Fruit fly (Drosophila melanogaster) whole organism, embryonic: ENCODE results near the gene SdhC.
A peak's percentile ranks its signal among the peaks of the same experiment; 100 is the strongest.

ENCODE experiments used
- Awh ChIP-seq: fragments of 200-800 bp; sonication (Bioruptor generic); IDR thresholded peaks from 2 replicates; pipeline ENCODE4, ENCODE4 v1.3.6; 2022; ENCODE audit warnings: missing biosample characterization, missing genetic modification characterization
- CG14050 ChIP-seq: fragments of 200-800 bp; sonication (Bioruptor generic); IDR thresholded peaks from 3 replicates; pipeline ENCODE4 v1.3.6; 2022; ENCODE audit warnings: missing biosample characterization, missing genetic modification characterization
- CG15601 ChIP-seq: fragments of 200-800 bp; sonication (Bioruptor generic); optimal IDR thresholded peaks from 3 replicates; lab custom pipeline; 2019; ENCODE audit warnings: missing biosample characterization, mild to moderate bottlenecking, missing genetic modification characterization, moderate library complexity
- CG16779 ChIP-seq: fragments of 200-800 bp; sonication (Bioruptor generic); IDR thresholded peaks from 2 replicates; pipeline ENCODE4 v1.3.6; 2022; ENCODE audit warnings: missing biosample characterization, missing genetic modification characterization
- CG17186 ChIP-seq: fragments of 200-800 bp; sonication (Bioruptor generic); optimal IDR thresholded peaks from 3 replicates; lab custom pipeline; 2017; ENCODE audit warnings: missing biosample characterization, missing genetic modification reagents, missing genetic modification characterization
- CG17912 ChIP-seq: fragments of 200-800 bp; sonication (Bioruptor generic); optimal IDR thresholded peaks from 2 replicates; lab custom pipeline; 2018; ENCODE audit warnings: missing biosample characterization, mild to moderate bottlenecking, missing genetic modification characterization
- CG31441 ChIP-seq: fragments of 200-800 bp; sonication (Bioruptor generic); IDR thresholded peaks from 2 replicates; pipeline ENCODE4 v1.3.6; 2022; ENCODE audit warnings: missing biosample characterization, missing genetic modification characterization
- CG3281 ChIP-seq: fragments of 200-800 bp; sonication (Bioruptor generic); optimal IDR thresholded peaks from 3 replicates; lab custom pipeline; 2017; ENCODE audit warnings: missing biosample characterization, mild to moderate bottlenecking, missing genetic modification characterization
- CG4360 ChIP-seq: fragments of 200-800 bp; sonication (Bioruptor generic); IDR thresholded peaks from 2 replicates; pipeline ENCODE4 v1.3.6; 2022; ENCODE audit warnings: missing biosample characterization, missing genetic modification characterization
- CG5180 ChIP-seq: fragments of 200-800 bp; sonication (Bioruptor generic); optimal IDR thresholded peaks from 3 replicates; lab custom pipeline; 2017; ENCODE audit warnings: missing biosample characterization, missing genetic modification characterization, mild to moderate bottlenecking, moderate library complexity, missing genetic modification reagents
- CG6791 ChIP-seq: fragments of 200-800 bp; sonication (Bioruptor generic); IDR thresholded peaks from 3 replicates; pipeline ENCODE4 v1.3.6; 2022; ENCODE audit warnings: missing biosample characterization, missing genetic modification characterization; ENCODE audit not compliant: partially characterized antibody
- CG6813 ChIP-seq: fragments of 200-800 bp; sonication (Bioruptor generic); optimal IDR thresholded peaks from 2 replicates; lab custom pipeline; 2017; ENCODE audit warnings: missing biosample characterization, missing genetic modification characterization, mild to moderate bottlenecking, moderate library complexity, missing genetic modification reagents
- CG7839 ChIP-seq: fragments of 200-800 bp; sonication (Bioruptor generic); optimal IDR thresholded peaks from 3 replicates; lab custom pipeline; 2018; ENCODE audit warnings: missing biosample characterization, mild to moderate bottlenecking, missing genetic modification characterization, moderate library complexity
- CG8089 ChIP-seq: fragments of 200-800 bp; sonication (Bioruptor generic); optimal IDR thresholded peaks from 3 replicates; lab custom pipeline; 2016; ENCODE audit warnings: missing biosample characterization, missing genetic modification characterization
- CG8359 ChIP-seq: fragments of 200-800 bp; sonication (Bioruptor generic); optimal IDR thresholded peaks from 2 replicates; lab custom pipeline; 2017; ENCODE audit warnings: missing biosample characterization, mild to moderate bottlenecking, missing genetic modification characterization, borderline replicate concordance
- CG8388 ChIP-seq: fragments of 200-800 bp; sonication (Bioruptor generic); optimal IDR thresholded peaks from 2 replicates; lab custom pipeline; 2019; ENCODE audit warnings: missing biosample characterization, mild to moderate bottlenecking, missing genetic modification characterization, moderate library complexity
- CG8924 ChIP-seq: fragments of 200-800 bp; optimal IDR thresholded peaks from 3 replicates; lab custom pipeline; 2019; ENCODE audit warnings: missing biosample characterization, mild to moderate bottlenecking, missing genetic modification characterization, moderate library complexity
- CG9797 ChIP-seq: fragments of 200-800 bp; sonication (Bioruptor generic); optimal IDR thresholded peaks from 3 replicates; lab custom pipeline; 2018; ENCODE audit warnings: missing biosample characterization, mild to moderate bottlenecking, missing genetic modification characterization
- CHES-1-like ChIP-seq: fragments of 200-800 bp; sonication (Bioruptor generic); optimal IDR thresholded peaks from 2 replicates; lab custom pipeline; 2016; ENCODE audit warnings: missing biosample characterization, missing genetic modification characterization
- CoRest ChIP-seq: fragments of 200-800 bp; sonication (Bioruptor generic); optimal IDR thresholded peaks from 3 replicates; lab custom pipeline; 2018; ENCODE audit warnings: missing biosample characterization, mild to moderate bottlenecking, missing genetic modification characterization, moderate library complexity
- D19A ChIP-seq: fragments of 200-800 bp; optimal IDR thresholded peaks from 3 replicates; lab custom pipeline; 2019; ENCODE audit warnings: missing biosample characterization, mild to moderate bottlenecking, missing genetic modification characterization, moderate library complexity
- Dad ChIP-seq: fragments of 200-800 bp; sonication (Bioruptor generic); optimal IDR thresholded peaks from 3 replicates; lab custom pipeline; 2016; ENCODE audit warnings: missing biosample characterization, missing genetic modification characterization
- Dek ChIP-seq: fragments of 200-800 bp; sonication (Bioruptor generic); optimal IDR thresholded peaks from 3 replicates; lab custom pipeline; 2019; ENCODE audit warnings: missing biosample characterization, mild to moderate bottlenecking, missing genetic modification characterization, moderate library complexity
- Doc2 ChIP-seq: fragments of 200-800 bp; sonication (Bioruptor generic); IDR thresholded peaks from 2 replicates; pipeline ENCODE4 v1.3.6; 2022; ENCODE audit warnings: missing biosample characterization, missing genetic modification characterization
- Dp ChIP-seq: fragments of 200-800 bp; sonication (Bioruptor generic); optimal IDR thresholded peaks from 2 replicates; lab custom pipeline; 2018; ENCODE audit warnings: missing biosample characterization, mild to moderate bottlenecking, missing genetic modification characterization, moderate library complexity
- ERR ChIP-seq: fragments of 200-800 bp; sonication (Bioruptor generic); optimal IDR thresholded peaks from 2 replicates; lab custom pipeline; 2016; ENCODE audit warnings: missing biosample characterization, missing genetic modification characterization
- Elba2 ChIP-seq: fragments of 200-800 bp; sonication (Bioruptor generic); optimal IDR thresholded peaks from 3 replicates; lab custom pipeline; 2016; ENCODE audit warnings: missing biosample characterization, missing genetic modification characterization
- HHEX ChIP-seq: fragments of 200-800 bp; sonication (Bioruptor generic); optimal IDR thresholded peaks from 3 replicates; lab custom pipeline; 2017; ENCODE audit warnings: missing biosample characterization, mild to moderate bottlenecking, missing genetic modification characterization, missing genetic modification reagents
- HLH4C ChIP-seq: fragments of 200-800 bp; sonication (Bioruptor generic); IDR thresholded peaks from 3 replicates; pipeline ENCODE4 v1.3.6; 2022; ENCODE audit warnings: missing biosample characterization, missing genetic modification characterization; ENCODE audit not compliant: partially characterized antibody
- Hmx ChIP-seq: fragments of 200-800 bp; sonication (Bioruptor generic); optimal IDR thresholded peaks from 2 replicates; lab custom pipeline; 2016; ENCODE audit warnings: missing biosample characterization, missing genetic modification characterization
- Hr78 ChIP-seq, 2 experiments: fragments of 200-800 bp in 1 of 2; fragments of >200 bp in 1 of 2; sonication (Bioruptor generic) in 1 of 2; optimal IDR thresholded peaks; 2 replicates each; lab custom pipeline; 2017 to 2019; ENCODE audit warnings: missing biosample characterization in 2 of 2, missing genetic modification characterization in 2 of 2, mild to moderate bottlenecking in 1 of 2, moderate library complexity in 1 of 2
- NC2β ChIP-seq: fragments of 200-800 bp; sonication (Bioruptor generic); optimal IDR thresholded peaks from 2 replicates; lab custom pipeline; 2016; ENCODE audit warnings: missing biosample characterization, missing genetic modification characterization
- NK7.1 ChIP-seq: fragments of 200-800 bp; sonication (Bioruptor generic); optimal IDR thresholded peaks from 3 replicates; lab custom pipeline; 2016; ENCODE audit warnings: missing biosample characterization, missing genetic modification characterization
- Nf-YC ChIP-seq: fragments of 200-800 bp; optimal IDR thresholded peaks from 3 replicates; lab custom pipeline; 2019; ENCODE audit warnings: missing biosample characterization, mild to moderate bottlenecking, missing genetic modification characterization, moderate library complexity
- NfI ChIP-seq: fragments of 200-800 bp; sonication (Bioruptor generic); optimal IDR thresholded peaks from 3 replicates; lab custom pipeline; 2018; ENCODE audit warnings: missing biosample characterization, mild to moderate bottlenecking, missing genetic modification characterization, moderate library complexity
- Usf ChIP-seq: fragments of 200-800 bp; sonication (Bioruptor generic); optimal IDR thresholded peaks from 2 replicates; lab custom pipeline; 2017; ENCODE audit warnings: missing genotype, missing biosample characterization, missing genetic modification characterization
- ci ChIP-seq: fragments of 200-800 bp; sonication (Bioruptor generic); IDR thresholded peaks from 3 replicates; pipeline ENCODE4 v1.3.6; 2022; ENCODE audit warnings: missing biosample characterization, missing genetic modification characterization
- cwo ChIP-seq: fragments of 200-800 bp; sonication (Bioruptor generic); optimal IDR thresholded peaks from 3 replicates; lab custom pipeline; 2017; ENCODE audit warnings: missing biosample characterization, missing genetic modification characterization, mild to moderate bottlenecking, moderate library complexity, missing genetic modification reagents
- dimm ChIP-seq: fragments of 200-800 bp; sonication (Bioruptor generic); IDR thresholded peaks from 2 replicates; pipeline ENCODE4 v1.3.6; 2022; ENCODE audit warnings: missing biosample characterization, missing genetic modification characterization
- eve ChIP-seq, 2 experiments: fragments of >200 bp; optimal IDR thresholded peaks; 2 replicates each; lab custom pipeline; 2017; ENCODE audit warnings: missing biosample characterization in 2 of 2, missing genetic modification characterization in 2 of 2
- fd3F ChIP-seq: fragments of 200-800 bp; sonication (Bioruptor generic); optimal IDR thresholded peaks from 2 replicates; lab custom pipeline; 2018; ENCODE audit warnings: missing biosample characterization, mild to moderate bottlenecking, missing genetic modification characterization, moderate library complexity
- fd64A ChIP-seq: fragments of 200-800 bp; sonication (Bioruptor generic); optimal IDR thresholded peaks from 3 replicates; lab custom pipeline; 2018; ENCODE audit warnings: missing biosample characterization, mild to moderate bottlenecking, missing genetic modification characterization
- gsb ChIP-seq: fragments of 200-800 bp; sonication (Bioruptor generic); IDR thresholded peaks from 2 replicates; pipeline ENCODE4 v1.3.6; 2022; ENCODE audit warnings: missing biosample characterization, missing genetic modification characterization
- inv ChIP-seq: fragments of 200-800 bp; sonication (Bioruptor generic); IDR thresholded peaks from 2 replicates; pipeline ENCODE4 v1.3.6; 2022; ENCODE audit warnings: missing biosample characterization, missing genetic modification characterization; ENCODE audit not compliant: partially characterized antibody
- kay ChIP-seq: fragments of 200-800 bp; sonication (Bioruptor generic); optimal IDR thresholded peaks from 2 replicates; lab custom pipeline; 2016; ENCODE audit warnings: missing biosample characterization, missing genetic modification characterization
- pum ChIP-seq: fragments of 200-800 bp; sonication (Bioruptor generic); optimal IDR thresholded peaks from 2 replicates; lab custom pipeline; 2016; ENCODE audit warnings: missing biosample characterization, missing genetic modification characterization
- sna ChIP-seq: fragments of 200-800 bp; sonication (Bioruptor generic); IDR thresholded peaks from 2 replicates; pipeline ENCODE4 v1.3.6; 2022; ENCODE audit warnings: missing biosample characterization, missing genetic modification characterization; ENCODE audit not compliant: partially characterized antibody
- sob ChIP-seq: fragments of 200-800 bp; sonication (Bioruptor generic); IDR thresholded peaks from 2 replicates; pipeline ENCODE4 v1.3.6; 2022; ENCODE audit warnings: missing biosample characterization, missing genetic modification characterization
- sug ChIP-seq: fragments of 200-800 bp; optimal IDR thresholded peaks from 2 replicates; lab custom pipeline; 2019; ENCODE audit warnings: missing biosample characterization, mild to moderate bottlenecking, missing genetic modification characterization, moderate library complexity
- vfl ChIP-seq: fragments of 200-800 bp; sonication (Bioruptor generic); optimal IDR thresholded peaks from 2 replicates; lab custom pipeline; 2016; ENCODE audit warnings: missing biosample characterization, missing genetic modification characterization

SdhC gene

DNA sequence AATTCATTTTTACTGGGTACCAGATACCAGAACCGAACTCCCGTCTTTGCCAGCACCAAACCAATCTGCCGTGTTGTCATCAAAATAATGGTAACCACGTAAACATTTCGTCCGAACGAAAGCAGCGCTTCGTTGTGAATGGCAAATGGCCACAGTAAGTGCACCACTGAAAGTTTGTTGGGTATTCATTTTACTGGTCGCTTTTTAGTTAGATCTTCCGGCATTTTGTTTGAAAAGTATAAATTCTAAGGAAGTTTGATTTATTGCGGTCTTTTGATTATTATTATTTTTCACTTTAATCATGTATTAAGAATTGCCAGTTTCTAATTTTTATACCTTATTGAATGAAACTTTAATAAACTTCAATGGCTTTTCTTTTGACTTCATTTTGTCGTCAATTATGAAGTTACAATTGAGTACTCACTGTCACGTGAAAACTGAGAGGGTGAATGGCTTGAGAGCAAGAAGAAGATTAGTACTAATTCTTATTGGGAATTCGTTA lies 4.9 kb upstream of the SdhC start, which contains the start of gene ZnT86D (continued):
- TF ChIP-seq CG15601 (peak; percentile 66), CG6791 (GFP tag; lab: Robert Waterston, UW) (no peak), CG4360 (GFP tag; lab: Robert Waterston, UW) (no peak), Usf (no peak), Doc2 (GFP tag; lab: Robert Waterston, UW) (no peak), fd64A (GFP tag; lab: Kevin White, UChicago) (no peak), CG8359 (GFP tag; lab: Kevin White, UChicago) (no peak), inv (GFP tag; lab: Robert Waterston, UW) (no peak), CG8388 (GFP tag; lab: Kevin White, UChicago) (peak; percentile 39), pum (GFP tag; lab: Kevin White, UChicago) (peak; percentile 41), sna (no peak), Hr78 (GFP tag; optimal IDR thresholded peaks at IDR 0.05; lab: Kevin White, UChicago) (no peak), sug (tag; lab: Kevin White, UChicago) (peak; percentile 80), dimm (GFP tag; lab: Robert Waterston, UW) (no peak), CG14050 (GFP tag; lab: Robert Waterston, UW) (no peak), CG8089 (GFP tag; lab: Kevin White, UChicago) (no peak), CG31441 (peak; percentile 72), Dek (peak; percentile 72), CG5180 (GFP tag; lab: Kevin White, UChicago) (peak; percentile 36), HHEX (GFP tag; lab: Kevin White, UChicago) (peak; percentile 33), Awh (no peak), NfI (peak; percentile 67), vfl (no peak), NC2β (GFP tag; lab: Kevin White, UChicago) (peak; percentile 68), fd3F (peak; percentile 35), Dad (GFP tag; lab: Kevin White, UChicago) (peak; percentile 19), NK7.1 (GFP tag; lab: Kevin White, UChicago) (peak; percentile 39), Hmx (GFP tag; lab: Kevin White, UChicago) (no peak), sob (GFP tag; lab: Robert Waterston, UW) (peak; percentile 60; the same call in 1 of the 2 replicates), HLH4C (GFP tag; lab: Robert Waterston, UW) (no peak), ci (0 out of 3 replicates have a peak, but pooled peaks have one; percentile 55), CG17912 (GFP tag; lab: Kevin White, UChicago) (peak; percentile 2), CG17186 (GFP tag; lab: Kevin White, UChicago) (no peak), Nf-YC (tag; lab: Kevin White, UChicago) (peak; percentile 79), CG6813 (no peak), CoRest (tag; lab: Kevin White, UChicago) (peak; percentile 76), cwo (GFP tag; lab: Kevin White, UChicago) (peak; percentile 49), CHES-1-like (GFP tag; lab: Kevin White, UChicago) (peak; percentile 75), CG3281 (GFP tag; lab: Kevin White, UChicago) (peak; percentile 66), gsb (no peak), CG9797 (GFP tag; lab: Kevin White, UChicago) (no peak), ERR (GFP tag; lab: Kevin White, UChicago) (no peak), CG16779 (GFP tag; lab: Robert Waterston, UW) (no peak), eve (GFP tag; optimal IDR thresholded peaks at IDR 0.05; lab: Kevin White, UChicago) (no peak), Dp (GFP tag; lab: Kevin White, UChicago) (peak; percentile 6), kay (GFP tag; lab: Kevin White, UChicago) (peak; percentile 40), CG7839 (peak; percentile 71), CG8924 (tag; lab: Kevin White, UChicago) (peak; percentile 69), Elba2 (GFP tag; lab: Kevin White, UChicago) (peak; percentile 75), D19A (peak; percentile 60)
